Worm (Caenorhabditis elegans) whole organism, L4/young adult: ENCODE data around the gene dkf-2.

ENCODE experiments used
- W03F9.2 ChIP-seq: fragments of 150-350 bp; optimal IDR thresholded peaks from 2 replicates; lab custom pipeline; 2014; ENCODE audit warnings: missing biosample characterization, missing genetic modification characterization
- him-1 ChIP-seq: sonication (generic microtip); optimal IDR thresholded peaks from 2 replicates; lab custom pipeline; 2016; ENCODE audit warnings: missing genotype, missing genetic modification reagents, missing genetic modification characterization, missing compliant biosample characterization

- TF ChIP-seq him-1 (no peak), W03F9.2 (no peak)
Measured at ce11 chrV:16800484-16800883, 53.1 kb downstream of the dkf-2 start.
